Fruit fly (Drosophila melanogaster) whole organism, pupa: ENCODE data around the gene Gr93c.

Experiments
- CG10348 ChIP-seq: fragments of 200-800 bp; sonication (Bioruptor generic); IDR thresholded peaks from 2 replicates; pipeline ENCODE4 v1.3.6; 2022; ENCODE audit warnings: missing biosample characterization, missing genetic modification characterization
- CG12605 ChIP-seq: fragments of 200-800 bp; sonication (Bioruptor generic); IDR thresholded peaks from 2 replicates; pipeline ENCODE4 v1.3.6; 2022; ENCODE audit warnings: missing biosample characterization, missing genetic modification characterization
- CG13204 ChIP-seq: fragments of 200-800 bp; sonication (Bioruptor generic); optimal IDR thresholded peaks from 2 replicates; lab custom pipeline; 2018; ENCODE audit warnings: missing biosample characterization, mild to moderate bottlenecking, missing genetic modification characterization, moderate library complexity
- CG14655 ChIP-seq: fragments of 200-800 bp; sonication (Bioruptor generic); optimal IDR thresholded peaks from 3 replicates; lab custom pipeline; 2017; ENCODE audit warnings: mild to moderate bottlenecking, missing biosample characterization, missing genetic modification reagents, missing genetic modification characterization
- CG15710 ChIP-seq: fragments of 200-800 bp; sonication (Bioruptor generic); optimal IDR thresholded peaks from 2 replicates; lab custom pipeline; 2018; ENCODE audit warnings: missing biosample characterization, mild to moderate bottlenecking, missing genetic modification characterization, moderate library complexity
- CG17806 ChIP-seq: fragments of 200-800 bp; sonication (Bioruptor generic); optimal IDR thresholded peaks from 2 replicates; lab custom pipeline; 2018; ENCODE audit warnings: missing biosample characterization, mild to moderate bottlenecking, missing genetic modification characterization, moderate library complexity
- CG32121 ChIP-seq: fragments of 200-800 bp; sonication (Bioruptor generic); IDR thresholded peaks from 2 replicates; pipeline ENCODE4 v1.3.6; 2022; ENCODE audit warnings: missing biosample characterization, missing genetic modification characterization
- CG34367 ChIP-seq: fragments of 200-800 bp; sonication (Bioruptor generic); optimal IDR thresholded peaks from 2 replicates; lab custom pipeline; 2018; ENCODE audit warnings: missing biosample characterization, mild to moderate bottlenecking, missing genetic modification characterization
- CG4496 ChIP-seq: fragments of 200-800 bp; sonication (Bioruptor generic); IDR thresholded peaks from 3 replicates; pipeline ENCODE4 v1.3.6; 2022; ENCODE audit warnings: missing biosample characterization, missing genetic modification characterization
- CG8159 ChIP-seq: fragments of 200-800 bp; sonication (Bioruptor generic); optimal IDR thresholded peaks from 3 replicates; lab custom pipeline; 2018; ENCODE audit warnings: missing biosample characterization, mild to moderate bottlenecking, missing genetic modification characterization, moderate library complexity
- CG8301 ChIP-seq: fragments of 200-800 bp; sonication (Bioruptor generic); optimal IDR thresholded peaks from 2 replicates; lab custom pipeline; 2018; ENCODE audit warnings: missing biosample characterization, mild to moderate bottlenecking, missing genetic modification characterization
- CG9948 ChIP-seq: fragments of 200-800 bp; sonication (Bioruptor generic); optimal IDR thresholded peaks from 2 replicates; lab custom pipeline; 2018; ENCODE audit warnings: missing biosample characterization, mild to moderate bottlenecking, missing genetic modification characterization, moderate library complexity
- D1 ChIP-seq: fragments of 200-800 bp; sonication (Bioruptor generic); optimal IDR thresholded peaks from 2 replicates; lab custom pipeline; 2018; ENCODE audit warnings: missing biosample characterization, mild to moderate bottlenecking, missing genetic modification characterization, moderate library complexity
- EcR ChIP-seq: fragments of 200-800 bp; sonication (Bioruptor generic); optimal IDR thresholded peaks from 3 replicates; lab custom pipeline; 2019; ENCODE audit warnings: missing biosample characterization, missing genetic modification characterization, mild to moderate bottlenecking, moderate library complexity, missing genetic modification reagents
- Ets98B ChIP-seq: fragments of 200-800 bp; sonication (Bioruptor generic); IDR thresholded peaks from 2 replicates; pipeline ENCODE4 v1.3.6; 2022; ENCODE audit warnings: missing biosample characterization, missing genetic modification characterization
- Pif1A ChIP-seq: fragments of 200-800 bp; sonication (Bioruptor generic); optimal IDR thresholded peaks from 3 replicates; lab custom pipeline; 2016; ENCODE audit warnings: missing biosample characterization, missing genetic modification characterization
- Pif1B ChIP-seq: fragments of 200-800 bp; sonication (Bioruptor generic); optimal IDR thresholded peaks from 3 replicates; lab custom pipeline; 2016; ENCODE audit warnings: missing biosample characterization, missing genetic modification characterization
- Snoo ChIP-seq: fragments of 200-800 bp; sonication (Bioruptor generic); optimal IDR thresholded peaks from 3 replicates; lab custom pipeline; 2017; ENCODE audit warnings: missing biosample characterization, mild to moderate bottlenecking, missing genetic modification characterization, inconsistent platforms
- fd96Ca ChIP-seq: fragments of 200-800 bp; sonication (Bioruptor generic); IDR thresholded peaks from 3 replicates; pipeline ENCODE4 v1.3.6; 2022; ENCODE audit warnings: missing biosample characterization, missing genetic modification characterization
- gl ChIP-seq: fragments of 200-800 bp; sonication (Bioruptor generic); optimal IDR thresholded peaks from 2 replicates; lab custom pipeline; 2018; ENCODE audit warnings: missing biosample characterization, mild to moderate bottlenecking, missing genetic modification characterization
- rn ChIP-seq: fragments of 200-800 bp; sonication (Bioruptor generic); IDR thresholded peaks from 2 replicates; pipeline ENCODE4 v1.3.6; 2022; ENCODE audit warnings: missing biosample characterization, missing genetic modification characterization

Gene Gr93c

dm6 chr3R:21862868-21863267, 17.8 kb upstream of the Gr93c start:
- TF ChIP-seq CG4496 (no peak), CG14655 (peak; percentile 41)

- peak; percentile 86 for TF ChIP-seq CG12605 (GFP tag; lab: Robert Waterston, UW)
- TF ChIP-seq CG8159 (tag; lab: Kevin White, UChicago), result peak; percentile 8
- peak; percentile 73 for TF ChIP-seq Pif1A (GFP tag; lab: Kevin White, UChicago)
- TF ChIP-seq CG17806, result peak; percentile 21
- TF ChIP-seq Snoo (tag; lab: Kevin White, UChicago), result no peak
- TF ChIP-seq CG10348, result peak; percentile 78
- peak; percentile 93 for TF ChIP-seq CG32121 (GFP tag; lab: Robert Waterston, UW)
- TF ChIP-seq CG14655, result peak; percentile 85
- TF ChIP-seq CG15710 (tag; lab: Kevin White, UChicago), result no peak
- TF ChIP-seq CG34367 (tag; lab: Kevin White, UChicago), result no peak
- no peak for TF ChIP-seq CG13204 (GFP tag; lab: Kevin White, UChicago)
- peak; percentile 16 for TF ChIP-seq CG9948
- TF ChIP-seq rn (GFP tag; lab: Robert Waterston, UW), result peak; percentile 79
- peak; percentile 94 for TF ChIP-seq CG4496
- peak; percentile 94 for TF ChIP-seq Ets98B (GFP tag; lab: Robert Waterston, UW)
- peak; percentile 41 for TF ChIP-seq Pif1B (GFP tag; lab: Kevin White, UChicago)
- no peak for TF ChIP-seq gl
- TF ChIP-seq CG8301 (tag; lab: Kevin White, UChicago), result peak; percentile 91
These were observed 17.2 kb upstream of the Gr93c start for dm6 chr3R:21862137-21862850.

- TF ChIP-seq fd96Ca (0 out of 3 replicates have a peak, but pooled peaks have one; percentile 29), CG8159 (tag; lab: Kevin White, UChicago) (peak; percentile 85), D1 (tag; lab: Kevin White, UChicago) (no peak), CG14655 (peak; percentile 72), CG12605 (GFP tag; lab: Robert Waterston, UW) (0 out of 2 replicates have a peak, but pooled peaks have one; percentile 58), CG15710 (tag; lab: Kevin White, UChicago) (peak; percentile 84), CG34367 (tag; lab: Kevin White, UChicago) (peak; percentile 70), CG13204 (GFP tag; lab: Kevin White, UChicago) (peak; percentile 61), EcR (GFP tag; lab: Kevin White, UChicago) (peak; percentile 0), CG4496 (peak; percentile 82), CG9948 (peak; percentile 74), gl (peak; percentile 28), rn (GFP tag; lab: Robert Waterston, UW) (peak; percentile 68; the same call in 1 of the 2 replicates), CG32121 (GFP tag; lab: Robert Waterston, UW) (peak; percentile 48; the same call in 1 of the 2 replicates), Pif1A (GFP tag; lab: Kevin White, UChicago) (peak; percentile 87), Pif1B (GFP tag; lab: Kevin White, UChicago) (peak; percentile 83), CG17806 (peak; percentile 66), CG10348 (no peak), CG8301 (tag; lab: Kevin White, UChicago) (peak; percentile 80), Ets98B (GFP tag; lab: Robert Waterston, UW) (peak; percentile 71), Snoo (tag; lab: Kevin White, UChicago) (peak; percentile 93)
These were observed 14.4 kb upstream of the Gr93c start for dm6 chr3R:21859509-21859908.

- TF ChIP-seq CG34367 (tag; lab: Kevin White, UChicago) (no peak), CG9948 (peak; percentile 8)
These were observed 13.3 kb upstream of the Gr93c start for dm6 chr3R:21858290-21858875.

- TF ChIP-seq CG14655 (peak; percentile 0), CG4496 (no peak), CG32121 (GFP tag; lab: Robert Waterston, UW) (no peak), CG8159 (tag; lab: Kevin White, UChicago) (peak; percentile 30), CG15710 (tag; lab: Kevin White, UChicago) (no peak)
These were observed 12.4 kb upstream of the Gr93c start for dm6 chr3R:21857509-21857908.

- TF ChIP-seq fd96Ca, result no peak
- TF ChIP-seq CG15710 (tag; lab: Kevin White, UChicago), result no peak
- TF ChIP-seq EcR (GFP tag; lab: Kevin White, UChicago), result no peak
- TF ChIP-seq Pif1A (GFP tag; lab: Kevin White, UChicago), result no peak
- TF ChIP-seq CG14655, result no peak
- no peak for TF ChIP-seq D1 (tag; lab: Kevin White, UChicago)
- no peak for TF ChIP-seq Pif1B (GFP tag; lab: Kevin White, UChicago)
- no peak for TF ChIP-seq CG4496
- no peak for TF ChIP-seq CG17806
- no peak for TF ChIP-seq CG34367 (tag; lab: Kevin White, UChicago)
- TF ChIP-seq Ets98B (GFP tag; lab: Robert Waterston, UW), result no peak
- no peak for TF ChIP-seq CG32121 (GFP tag; lab: Robert Waterston, UW)
- no peak for TF ChIP-seq CG8301 (tag; lab: Kevin White, UChicago)
- no peak for TF ChIP-seq CG12605 (GFP tag; lab: Robert Waterston, UW)
- TF ChIP-seq CG9948, result no peak
- no peak for TF ChIP-seq CG10348
These were observed 11.8 kb upstream of the Gr93c start for dm6 chr3R:21856873-21857243.
